Worm (Caenorhabditis elegans) whole organism, midembryonic: ENCODE results near the gene T28A11.18.

ENCODE experiments used
- T22C8.4 ChIP-seq: fragments of 200-800 bp; sonication (Bioruptor generic); IDR thresholded peaks from 2 replicates; pipeline ENCODE4 v1.3.6; 2022; ENCODE audit warnings: missing genetic modification characterization, missing compliant biosample characterization
- cog-1 ChIP-seq: sonication (generic microtip); optimal IDR thresholded peaks from 2 replicates; lab custom pipeline; 2016; ENCODE audit warnings: missing genetic modification characterization, missing compliant biosample characterization
- flt-1 ChIP-seq: fragments of 200-800 bp; sonication (Bioruptor generic); IDR thresholded peaks from 2 replicates; pipeline ENCODE4 v1.3.6; 2022; ENCODE audit warnings: missing genetic modification characterization, missing compliant biosample characterization
- klf-2 ChIP-seq: fragments of 200-800 bp; sonication (Bioruptor generic); conservative IDR thresholded peaks from 2 replicates; pipeline ENCODE4 v1.3.6; 2022; ENCODE audit warnings: missing genetic modification reagents, missing genetic modification characterization, missing compliant biosample characterization
- med-1 ChIP-seq: sonication (generic microtip); optimal IDR thresholded peaks from 2 replicates; lab custom pipeline; 2017; ENCODE audit warnings: missing genetic modification characterization, mild to moderate bottlenecking, missing compliant biosample characterization, antibody characterized with exemption, missing genetic modification reagents; ENCODE audit not compliant: insufficient read depth
- ref-1 ChIP-seq: fragments of 200-800 bp; sonication (Bioruptor generic); conservative IDR thresholded peaks from 2 replicates; pipeline ENCODE4 v1.3.6; 2022; ENCODE audit warnings: missing genetic modification reagents, missing genetic modification characterization, missing compliant biosample characterization
- tab-1 ChIP-seq: fragments of 200-800 bp; sonication (Bioruptor generic); IDR thresholded peaks from 2 replicates; pipeline ENCODE4 v1.3.6; 2022; ENCODE audit warnings: missing genetic modification characterization, missing compliant biosample characterization
- ztf-23 ChIP-seq: fragments of 200-800 bp; sonication (Bioruptor generic); IDR thresholded peaks from 2 replicates; pipeline ENCODE4 v1.3.6; 2022; ENCODE audit warnings: missing genetic modification reagents, missing genetic modification characterization, missing compliant biosample characterization
- ztf-29 ChIP-seq: fragments of 200-800 bp; sonication (Bioruptor generic); IDR thresholded peaks from 2 replicates; pipeline ENCODE4 v1.3.6; 2022; ENCODE audit warnings: missing genetic modification reagents, missing genetic modification characterization, missing compliant biosample characterization

T28A11.18 gene

DNA sequence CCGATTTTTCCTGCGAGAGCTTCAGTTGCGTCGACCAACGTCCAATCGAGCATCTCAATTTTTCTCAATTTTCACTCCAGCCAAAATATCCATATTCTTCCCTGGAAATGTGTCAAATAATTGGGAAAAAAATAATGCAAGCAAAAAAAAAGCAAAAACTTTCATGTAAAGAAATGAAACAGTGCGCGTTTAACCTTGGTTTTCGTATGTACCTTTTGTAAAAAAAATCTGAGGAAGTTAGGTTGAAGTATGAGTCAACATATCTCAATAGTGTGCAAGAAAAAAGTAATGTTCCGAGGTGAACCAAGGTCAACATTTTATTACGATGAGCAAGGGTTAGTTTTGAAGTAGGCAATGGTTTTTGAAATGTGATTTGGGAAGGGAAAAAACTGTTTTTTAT is 17.7 kb downstream of the T28A11.18 start, which contains the start of gene T28A11.13:
Gene T28A11.13, minus strand, starts transcription at position 101 of the 400 bp plus-strand sequence.
- TF ChIP-seq ztf-29 (GFP tag; lab: Robert Waterston, UW) (no peak), ztf-23 (no peak), med-1 (GFP tag; lab: Kevin White, UChicago) (no peak), flt-1 (no peak), klf-2 (GFP tag; lab: Robert Waterston, UW) (no peak), T22C8.4 (GFP tag; lab: Robert Waterston, UW) (no peak), cog-1 (tag; lab: Kevin White, UChicago) (no peak), ref-1 (GFP tag; lab: Robert Waterston, UW) (no peak), tab-1 (GFP tag; lab: Robert Waterston, UW) (no peak)

- TF ChIP-seq flt-1: no peak
- TF ChIP-seq cog-1 (tag; lab: Kevin White, UChicago): no peak
These were observed 20.3 kb downstream of the T28A11.18 start, which contains the start of gene srj-8 for ce11 chrV:3247515-3247914. Gene srj-8 (plus strand): TSS chrV:3247815.

- no peak for TF ChIP-seq T22C8.4 (GFP tag; lab: Robert Waterston, UW)
- no peak for TF ChIP-seq flt-1
- no peak for TF ChIP-seq klf-2 (GFP tag; lab: Robert Waterston, UW)
- no peak for TF ChIP-seq ztf-23
- TF ChIP-seq ztf-29 (GFP tag; lab: Robert Waterston, UW): no peak
- no peak for TF ChIP-seq tab-1 (GFP tag; lab: Robert Waterston, UW)
- TF ChIP-seq med-1 (GFP tag; lab: Kevin White, UChicago): no peak
- no peak for TF ChIP-seq ref-1 (GFP tag; lab: Robert Waterston, UW)
- no peak for TF ChIP-seq cog-1 (tag; lab: Kevin White, UChicago)
These were observed 23.1 kb downstream of the T28A11.18 start, which contains the start of gene srj-7 for ce11 chrV:3244703-3245102. Gene srj-7 (plus strand): TSS chrV:3245003.

- TF ChIP-seq ref-1 (GFP tag; lab: Robert Waterston, UW) (no peak), med-1 (GFP tag; lab: Kevin White, UChicago) (no peak), tab-1 (GFP tag; lab: Robert Waterston, UW) (no peak), flt-1 (no peak), klf-2 (GFP tag; lab: Robert Waterston, UW) (no peak), ztf-29 (GFP tag; lab: Robert Waterston, UW) (no peak), T22C8.4 (GFP tag; lab: Robert Waterston, UW) (no peak), ztf-23 (no peak), cog-1 (tag; lab: Kevin White, UChicago) (no peak)
These were observed 24.9 kb downstream of the T28A11.18 start, which contains the start of gene gst-23 for ce11 chrV:3242984-3243383. Gene gst-23 (plus strand): TSS chrV:3243284.

DNA sequence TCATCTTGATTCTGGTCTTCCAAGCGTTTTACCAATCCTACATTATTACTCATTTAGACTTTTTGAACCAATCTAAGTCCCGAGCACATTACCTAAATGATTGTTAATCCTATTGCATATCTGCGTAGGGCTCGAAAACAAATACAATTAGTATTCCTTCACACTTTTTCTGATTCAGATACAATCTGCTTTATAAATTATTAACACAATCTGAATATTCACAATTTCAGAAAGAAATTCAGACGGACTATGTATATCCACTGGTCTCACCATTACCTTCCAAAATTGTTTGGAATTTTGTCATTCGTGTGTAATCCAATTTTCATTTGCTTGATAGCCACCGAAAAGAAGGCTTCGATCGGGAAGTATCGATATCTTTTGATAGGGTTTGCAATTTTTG is 26.7 kb downstream of the T28A11.18 start, which contains the start of gene srj-11:
Gene srj-11, plus strand, starts transcription at position 250 of the 400 bp plus-strand sequence.
- TF ChIP-seq ref-1 (GFP tag; lab: Robert Waterston, UW) (no peak), T22C8.4 (GFP tag; lab: Robert Waterston, UW) (no peak), klf-2 (GFP tag; lab: Robert Waterston, UW) (no peak), med-1 (GFP tag; lab: Kevin White, UChicago) (no peak), cog-1 (tag; lab: Kevin White, UChicago) (no peak), ztf-29 (GFP tag; lab: Robert Waterston, UW) (no peak), tab-1 (GFP tag; lab: Robert Waterston, UW) (no peak), ztf-23 (no peak), flt-1 (no peak)

DNA sequence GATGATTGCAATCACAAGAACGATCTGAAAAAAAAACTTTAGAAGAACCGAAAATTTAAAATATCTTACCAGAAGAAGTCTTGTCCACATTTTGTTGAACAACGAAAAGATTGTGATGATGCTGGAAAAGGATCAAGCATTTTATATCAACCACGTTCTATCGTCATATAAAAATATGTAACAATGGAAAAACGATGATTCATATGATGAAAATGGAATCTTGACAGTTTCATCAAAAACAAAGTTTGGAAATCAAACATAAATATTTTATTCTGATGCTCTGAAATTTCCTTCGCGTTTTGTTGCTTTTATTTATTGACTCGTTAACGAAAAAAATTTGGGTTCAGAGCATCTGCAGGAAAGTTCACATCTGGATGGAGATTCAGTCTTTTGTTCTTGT is 31.2 kb downstream of the T28A11.18 start, which contains the start of the genes K08D9.9 and str-16:
Gene K08D9.9, minus strand, starts transcription at position 101 of the 400 bp plus-strand sequence.
Gene str-16, plus strand, starts transcription at position 266 of the 400 bp plus-strand sequence.
- TF ChIP-seq klf-2 (GFP tag; lab: Robert Waterston, UW) (no peak), cog-1 (tag; lab: Kevin White, UChicago) (no peak), med-1 (GFP tag; lab: Kevin White, UChicago) (no peak), ref-1 (GFP tag; lab: Robert Waterston, UW) (no peak), flt-1 (no peak), ztf-29 (GFP tag; lab: Robert Waterston, UW) (no peak), tab-1 (GFP tag; lab: Robert Waterston, UW) (no peak), T22C8.4 (GFP tag; lab: Robert Waterston, UW) (no peak), ztf-23 (no peak)

- TF ChIP-seq ztf-29 (GFP tag; lab: Robert Waterston, UW) (no peak), cog-1 (tag; lab: Kevin White, UChicago) (no peak), ztf-23 (no peak), T22C8.4 (GFP tag; lab: Robert Waterston, UW) (no peak), flt-1 (no peak), klf-2 (GFP tag; lab: Robert Waterston, UW) (no peak), med-1 (GFP tag; lab: Kevin White, UChicago) (no peak), ref-1 (GFP tag; lab: Robert Waterston, UW) (no peak), tab-1 (GFP tag; lab: Robert Waterston, UW) (no peak)
These were observed 33.0 kb downstream of the T28A11.18 start, which contains the start of gene K08D9.6 for ce11 chrV:3234887-3235286. Gene K08D9.6 (minus strand): TSS chrV:3234987.

DNA sequence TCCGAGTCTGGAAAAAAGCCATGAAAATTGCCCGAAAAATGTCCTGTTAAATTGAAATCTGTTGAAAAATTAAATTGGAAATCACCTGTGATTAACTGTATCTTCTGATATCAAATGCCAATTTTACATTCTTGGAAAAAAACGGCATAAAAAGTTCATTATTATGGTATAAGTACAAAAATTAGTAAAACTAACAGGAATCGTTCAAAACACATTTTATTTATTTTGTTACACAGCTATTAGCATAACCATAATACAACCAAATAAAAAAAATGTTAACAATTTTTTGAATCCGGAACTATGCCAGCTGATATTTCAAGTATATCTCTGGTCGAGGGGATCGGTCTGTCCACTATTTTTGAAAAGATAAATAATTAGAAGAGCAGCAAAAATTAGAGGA is 37.3 kb downstream of the T28A11.18 start, which contains the start of gene K08D9.10:
Gene K08D9.10, plus strand, starts transcription at position 301 of the 400 bp plus-strand sequence.
- no peak for TF ChIP-seq flt-1
- no peak for TF ChIP-seq ztf-29 (GFP tag; lab: Robert Waterston, UW)
- no peak for TF ChIP-seq ztf-23
- no peak for TF ChIP-seq med-1 (GFP tag; lab: Kevin White, UChicago)
- TF ChIP-seq ref-1 (GFP tag; lab: Robert Waterston, UW): no peak
- TF ChIP-seq cog-1 (tag; lab: Kevin White, UChicago): no peak
- TF ChIP-seq T22C8.4 (GFP tag; lab: Robert Waterston, UW): no peak
- no peak for TF ChIP-seq tab-1 (GFP tag; lab: Robert Waterston, UW)
- no peak for TF ChIP-seq klf-2 (GFP tag; lab: Robert Waterston, UW)

- no peak for TF ChIP-seq ztf-23
These were observed 37.7 kb downstream of the T28A11.18 start for ce11 chrV:3230150-3230549.
